Worm (Caenorhabditis elegans) whole organism, midembryonic: ENCODE data around the gene F26D10.13.

ENCODE experiments used
- T22C8.4 ChIP-seq: fragments of 200-800 bp; sonication (Bioruptor generic); IDR thresholded peaks from 2 replicates; pipeline ENCODE4 v1.3.6; 2022; ENCODE audit warnings: missing genetic modification characterization, missing compliant biosample characterization
- cog-1 ChIP-seq: sonication (generic microtip); optimal IDR thresholded peaks from 2 replicates; lab custom pipeline; 2016; ENCODE audit warnings: missing genetic modification characterization, missing compliant biosample characterization
- flt-1 ChIP-seq: fragments of 200-800 bp; sonication (Bioruptor generic); IDR thresholded peaks from 2 replicates; pipeline ENCODE4 v1.3.6; 2022; ENCODE audit warnings: missing genetic modification characterization, missing compliant biosample characterization
- klf-2 ChIP-seq: fragments of 200-800 bp; sonication (Bioruptor generic); conservative IDR thresholded peaks from 2 replicates; pipeline ENCODE4 v1.3.6; 2022; ENCODE audit warnings: missing genetic modification reagents, missing genetic modification characterization, missing compliant biosample characterization
- med-1 ChIP-seq: sonication (generic microtip); optimal IDR thresholded peaks from 2 replicates; lab custom pipeline; 2017; ENCODE audit warnings: missing genetic modification characterization, mild to moderate bottlenecking, missing compliant biosample characterization, antibody characterized with exemption, missing genetic modification reagents; ENCODE audit not compliant: insufficient read depth
- ref-1 ChIP-seq: fragments of 200-800 bp; sonication (Bioruptor generic); conservative IDR thresholded peaks from 2 replicates; pipeline ENCODE4 v1.3.6; 2022; ENCODE audit warnings: missing genetic modification reagents, missing genetic modification characterization, missing compliant biosample characterization
- tab-1 ChIP-seq: fragments of 200-800 bp; sonication (Bioruptor generic); IDR thresholded peaks from 2 replicates; pipeline ENCODE4 v1.3.6; 2022; ENCODE audit warnings: missing genetic modification characterization, missing compliant biosample characterization
- ztf-23 ChIP-seq: fragments of 200-800 bp; sonication (Bioruptor generic); IDR thresholded peaks from 2 replicates; pipeline ENCODE4 v1.3.6; 2022; ENCODE audit warnings: missing genetic modification reagents, missing genetic modification characterization, missing compliant biosample characterization
- ztf-29 ChIP-seq: fragments of 200-800 bp; sonication (Bioruptor generic); IDR thresholded peaks from 2 replicates; pipeline ENCODE4 v1.3.6; 2022; ENCODE audit warnings: missing genetic modification reagents, missing genetic modification characterization, missing compliant biosample characterization

Gene F26D10.13

ce11 chrIV:17276705-17277458 lies 12.3 kb upstream of the F26D10.13 start, which contains the start of gene clec-196:
TSS of gene clec-196 (plus strand) at chrIV:17276956.
- TF ChIP-seq klf-2 (no peak), T22C8.4 (GFP tag; lab: Robert Waterston, UW) (no peak), ztf-23 (GFP tag; lab: Robert Waterston, UW) (no peak), ztf-29 (GFP tag; lab: Robert Waterston, UW) (no peak), ref-1 (GFP tag; lab: Robert Waterston, UW) (no peak), tab-1 (GFP tag; lab: Robert Waterston, UW) (no peak)

ce11 chrIV:17275281-17275680 lies 10.7 kb upstream of the F26D10.13 start, which contains the start of gene lhfp-4:
TSS of gene lhfp-4 (plus strand) at chrIV:17275581.
- TF ChIP-seq tab-1 (GFP tag; lab: Robert Waterston, UW) = no peak
- no peak for TF ChIP-seq flt-1 (GFP tag; lab: Robert Waterston, UW)
- TF ChIP-seq med-1 = no peak
- TF ChIP-seq klf-2 = no peak
- no peak for TF ChIP-seq cog-1 (tag; lab: Kevin White, UChicago)
- no peak for TF ChIP-seq ztf-29 (GFP tag; lab: Robert Waterston, UW)
- no peak for TF ChIP-seq ztf-23 (GFP tag; lab: Robert Waterston, UW)

ce11 chrIV:17273602-17274110 lies 9.0 kb upstream of the F26D10.13 start, which contains the start of gene gln-5:
TSS of gene gln-5 (minus strand) at chrIV:17273652.
- no peak for TF ChIP-seq tab-1 (GFP tag; lab: Robert Waterston, UW)

- TF ChIP-seq klf-2 = no peak
- TF ChIP-seq cog-1 (tag; lab: Kevin White, UChicago) = peak; percentile 22
- no peak for TF ChIP-seq tab-1 (GFP tag; lab: Robert Waterston, UW)
These were observed 5.1 kb upstream of the F26D10.13 start for ce11 chrIV:17269702-17270101.

ce11 chrIV:17269042-17269441 lies 4.4 kb upstream of the F26D10.13 start, which contains the start of gene atgp-1:
TSS of gene atgp-1 (plus strand) at chrIV:17269342.
- TF ChIP-seq tab-1 (GFP tag; lab: Robert Waterston, UW) = no peak
- TF ChIP-seq cog-1 (tag; lab: Kevin White, UChicago) = no peak
- TF ChIP-seq ztf-29 (GFP tag; lab: Robert Waterston, UW) = no peak
- no peak for TF ChIP-seq T22C8.4 (GFP tag; lab: Robert Waterston, UW)
- no peak for TF ChIP-seq ztf-23 (GFP tag; lab: Robert Waterston, UW)
- TF ChIP-seq ref-1 (GFP tag; lab: Robert Waterston, UW) = no peak
- no peak for TF ChIP-seq med-1
- TF ChIP-seq klf-2 = no peak
- no peak for TF ChIP-seq flt-1 (GFP tag; lab: Robert Waterston, UW)

DNA sequence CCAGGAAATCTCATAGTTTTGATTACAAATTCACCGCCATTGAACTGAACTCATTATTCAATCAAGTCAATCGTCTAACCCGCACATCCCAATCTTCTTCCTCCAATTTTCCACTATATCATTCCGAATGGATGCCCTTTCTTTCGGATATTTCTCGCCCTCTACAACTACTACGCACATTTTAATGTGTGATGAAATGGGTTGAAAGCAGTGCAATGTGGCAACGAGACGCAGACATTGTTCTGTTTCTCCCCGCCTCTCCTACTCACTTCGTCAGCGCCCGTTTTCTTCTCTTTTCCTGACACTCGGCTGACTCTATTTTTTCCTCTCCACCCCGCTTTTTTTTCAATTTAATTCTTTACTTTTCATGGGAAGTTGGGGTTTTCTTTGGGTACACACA lies 4.0 kb upstream of the F26D10.13 start:
- TF ChIP-seq ztf-23 (GFP tag; lab: Robert Waterston, UW) = 0 out of 2 replicates have a peak, but pooled peaks have one; percentile 61
- no peak for TF ChIP-seq T22C8.4 (GFP tag; lab: Robert Waterston, UW)
- peak; percentile 51 for TF ChIP-seq cog-1 (tag; lab: Kevin White, UChicago)
- TF ChIP-seq med-1 = no peak
- TF ChIP-seq ztf-29 (GFP tag; lab: Robert Waterston, UW) = no peak

- TF ChIP-seq ztf-23 (GFP tag; lab: Robert Waterston, UW) (no peak), T22C8.4 (GFP tag; lab: Robert Waterston, UW) (no peak), cog-1 (tag; lab: Kevin White, UChicago) (no peak), klf-2 (no peak), flt-1 (GFP tag; lab: Robert Waterston, UW) (no peak), med-1 (no peak), tab-1 (GFP tag; lab: Robert Waterston, UW) (no peak), ref-1 (GFP tag; lab: Robert Waterston, UW) (no peak), ztf-29 (GFP tag; lab: Robert Waterston, UW) (no peak)
These were observed 3.5 kb upstream of the F26D10.13 start for ce11 chrIV:17268069-17268468.

- no peak for TF ChIP-seq ztf-23 (GFP tag; lab: Robert Waterston, UW)
These were observed 2.8 kb upstream of the F26D10.13 start for ce11 chrIV:17267304-17267891.

- TF ChIP-seq T22C8.4 (GFP tag; lab: Robert Waterston, UW) = no peak
- TF ChIP-seq flt-1 (GFP tag; lab: Robert Waterston, UW) = no peak
- no peak for TF ChIP-seq tab-1 (GFP tag; lab: Robert Waterston, UW)
- no peak for TF ChIP-seq med-1
- TF ChIP-seq ref-1 (GFP tag; lab: Robert Waterston, UW) = no peak
- TF ChIP-seq ztf-23 (GFP tag; lab: Robert Waterston, UW) = no peak
- TF ChIP-seq cog-1 (tag; lab: Kevin White, UChicago) = no peak
- no peak for TF ChIP-seq ztf-29 (GFP tag; lab: Robert Waterston, UW)
- TF ChIP-seq klf-2 = no peak
These were observed 1.1 kb upstream of the F26D10.13 start for ce11 chrIV:17265716-17266115.

DNA sequence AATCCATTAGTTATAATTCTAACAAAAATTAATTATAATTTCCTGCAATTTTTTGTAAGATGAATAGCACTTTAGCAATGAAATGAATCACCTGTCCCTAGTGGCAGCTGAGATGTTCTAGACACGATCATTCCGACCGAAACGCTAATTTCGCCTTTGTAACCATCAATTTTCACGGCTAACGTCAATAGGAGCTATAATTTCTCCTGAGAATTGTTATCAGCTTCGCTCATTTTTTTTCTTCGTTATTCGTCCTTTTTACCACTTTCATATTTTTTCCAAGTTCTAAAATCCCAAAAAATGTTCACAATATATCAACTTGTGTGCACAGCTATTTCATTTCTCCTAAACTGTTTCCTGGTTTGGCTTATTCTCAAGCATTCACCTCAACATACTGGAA lies 665 bp upstream of the F26D10.13 start, which contains the start of gene str-187:
TSS of gene str-187 (plus strand) at position 301 of the 400 bp plus-strand sequence.
- no peak for TF ChIP-seq ztf-29 (GFP tag; lab: Robert Waterston, UW)
- TF ChIP-seq ztf-23 (GFP tag; lab: Robert Waterston, UW) = no peak
- no peak for TF ChIP-seq T22C8.4 (GFP tag; lab: Robert Waterston, UW)
- no peak for TF ChIP-seq flt-1 (GFP tag; lab: Robert Waterston, UW)
- TF ChIP-seq ref-1 (GFP tag; lab: Robert Waterston, UW) = no peak
- TF ChIP-seq cog-1 (tag; lab: Kevin White, UChicago) = no peak
- no peak for TF ChIP-seq klf-2
- no peak for TF ChIP-seq tab-1 (GFP tag; lab: Robert Waterston, UW)
- TF ChIP-seq med-1 = no peak
